Fruit fly (Drosophila melanogaster) whole organism, wandering third instar larva: ENCODE measurements around the gene cm.

Experiments
- Abd-B ChIP-seq: fragments of >200 bp; optimal IDR thresholded peaks from 2 replicates; lab custom pipeline; 2017; ENCODE audit warnings: missing biosample characterization, missing genetic modification characterization
- CG32264 ChIP-seq: fragments of 200-800 bp; sonication (Bioruptor generic); optimal IDR thresholded peaks from 2 replicates; lab custom pipeline; 2016; ENCODE audit warnings: missing biosample characterization, missing genetic modification characterization
- CG9705 ChIP-seq: fragments of 200-800 bp; sonication (Bioruptor generic); optimal IDR thresholded peaks from 2 replicates; lab custom pipeline; 2018; ENCODE audit warnings: missing biosample characterization, mild to moderate bottlenecking, missing genetic modification characterization
- CrebA ChIP-seq: fragments of 200-800 bp; sonication (Bioruptor generic); optimal IDR thresholded peaks from 2 replicates; lab custom pipeline; 2016; ENCODE audit warnings: missing biosample characterization, mild to moderate bottlenecking, missing genetic modification characterization, borderline replicate concordance
- Dfd ChIP-seq: fragments of >200 bp; optimal IDR thresholded peaks from 2 replicates; lab custom pipeline; 2017; ENCODE audit warnings: missing biosample characterization, missing genetic modification characterization
- Dif ChIP-seq: fragments of 200-275, 200-300 bp; sonication (Bioruptor generic); optimal IDR thresholded peaks from 2 replicates; lab custom pipeline; 2018; ENCODE audit warnings: missing biosample characterization, missing genetic modification characterization; ENCODE audit not compliant: partially characterized antibody
- GATAd ChIP-seq: sonication (Bioruptor generic); optimal IDR thresholded peaks from 2 replicates; lab custom pipeline; 2016; ENCODE audit warnings: missing biosample characterization, missing genetic modification characterization
- HLH106 ChIP-seq: fragments of 200-800 bp; optimal IDR thresholded peaks from 3 replicates; lab custom pipeline; 2019; ENCODE audit warnings: missing biosample characterization, mild to moderate bottlenecking, missing genetic modification characterization, moderate library complexity
- Hnf4 ChIP-seq: fragments of 200-800 bp; sonication (Bioruptor generic); optimal IDR thresholded peaks from 2 replicates; lab custom pipeline; 2016; ENCODE audit warnings: missing biosample characterization, mild to moderate bottlenecking, missing genetic modification characterization
- Hr78 ChIP-seq: fragments of >200 bp; optimal IDR thresholded peaks from 2 replicates; lab custom pipeline; 2017; ENCODE audit warnings: missing biosample characterization, missing genetic modification characterization
- Hr83 ChIP-seq: fragments of 200-300 bp; sonication (Bioruptor generic); optimal IDR thresholded peaks from 2 replicates; lab custom pipeline; 2016; ENCODE audit warnings: missing biosample characterization, mild to moderate bottlenecking, missing genetic modification characterization, moderate library complexity; ENCODE audit not compliant: poor library complexity, severe bottlenecking
- Jra ChIP-seq: sonication (Bioruptor generic); optimal IDR thresholded peaks from 2 replicates; lab custom pipeline; 2016; ENCODE audit warnings: missing biosample characterization, missing genetic modification characterization
- Mio ChIP-seq: sonication (Bioruptor generic); optimal IDR thresholded peaks from 2 replicates; lab custom pipeline; 2016; ENCODE audit warnings: missing biosample characterization, missing genetic modification characterization
- Myc ChIP-seq: fragments of >200 bp; optimal IDR thresholded peaks from 2 replicates; lab custom pipeline; 2017
- N ChIP-seq: fragments of >200 bp; optimal IDR thresholded peaks from 2 replicates; lab custom pipeline; 2018; ENCODE audit warnings: missing biosample characterization, missing external identifiers, missing genetic modification characterization
- OdsH ChIP-seq: fragments of 200-800 bp; sonication (Bioruptor generic); optimal IDR thresholded peaks from 2 replicates; lab custom pipeline; 2016; ENCODE audit warnings: missing biosample characterization, mild to moderate bottlenecking, missing genetic modification characterization
- Rel ChIP-seq, 2 experiments: fragments of 200-800 bp; sonication (Bioruptor generic) in 1 of 2; optimal IDR thresholded peaks; 2 replicates in 1 of 2; 3 replicates in 1 of 2; lab custom pipeline; 2016 to 2019; ENCODE audit warnings: mild to moderate bottlenecking in 2 of 2, missing biosample characterization in 2 of 2, missing genetic modification characterization in 2 of 2, moderate library complexity in 1 of 2
- Sp1 ChIP-seq: fragments of 200-800 bp; sonication (Bioruptor generic); optimal IDR thresholded peaks from 3 replicates; lab custom pipeline; 2019; ENCODE audit warnings: missing biosample characterization, mild to moderate bottlenecking, missing genetic modification characterization, moderate library complexity
- Vsx2 ChIP-seq: fragments of 200-300, 225-300 bp; sonication (Bioruptor generic); optimal IDR thresholded peaks from 2 replicates; lab custom pipeline; 2018; ENCODE audit warnings: missing biosample characterization, missing genetic modification characterization; ENCODE audit not compliant: partially characterized antibody
- br ChIP-seq: fragments of 200-800 bp; sonication (Bioruptor generic); optimal IDR thresholded peaks from 2 replicates; lab custom pipeline; 2016; ENCODE audit warnings: missing biosample characterization, missing genetic modification characterization
- brk ChIP-seq: fragments of 200-800 bp; sonication (Bioruptor generic); optimal IDR thresholded peaks from 2 replicates; lab custom pipeline; 2016; ENCODE audit warnings: missing biosample characterization, mild to moderate bottlenecking, missing genetic modification characterization
- dl ChIP-seq, 2 experiments: fragments of 175-275, 200-275 bp in 1 of 2; fragments of 200-275 bp in 1 of 2; sonication (Bioruptor generic); optimal IDR thresholded peaks; lab custom pipeline; 2018; ENCODE audit warnings: mild to moderate bottlenecking in 2 of 2, missing biosample characterization in 2 of 2, missing genetic modification characterization in 2 of 2, moderate library complexity in 2 of 2; ENCODE audit not compliant: partially characterized antibody in 2 of 2, insufficient read depth in 1 of 2
- dmrt93B ChIP-seq: fragments of 200-800 bp; sonication (Bioruptor generic); optimal IDR thresholded peaks from 2 replicates; lab custom pipeline; 2018; ENCODE audit warnings: missing biosample characterization, mild to moderate bottlenecking, missing genetic modification characterization
- dsf ChIP-seq: sonication (Bioruptor generic); optimal IDR thresholded peaks from 2 replicates; lab custom pipeline; 2016; ENCODE audit warnings: missing biosample characterization, missing genetic modification characterization, borderline replicate concordance
- ey ChIP-seq: fragments of 200-800 bp; sonication (Bioruptor generic); optimal IDR thresholded peaks from 2 replicates; lab custom pipeline; 2016; ENCODE audit warnings: missing biosample characterization, missing genetic modification characterization
- foxo ChIP-seq, 2 experiments: fragments of 200-800 bp; sonication (Bioruptor generic); optimal IDR thresholded peaks; 2 replicates in 1 of 2; 3 replicates in 1 of 2; lab custom pipeline; 2016 to 2017; ENCODE audit warnings: missing biosample characterization in 2 of 2, missing genetic modification characterization in 2 of 2
- fru ChIP-seq: fragments of 200-800 bp; sonication (Bioruptor generic); optimal IDR thresholded peaks from 3 replicates; lab custom pipeline; 2016; ENCODE audit warnings: missing biosample characterization, mild to moderate bottlenecking, missing genetic modification characterization
- h ChIP-seq: fragments of 200-800 bp; sonication (Bioruptor generic); optimal IDR thresholded peaks from 3 replicates; lab custom pipeline; 2016; ENCODE audit warnings: missing biosample characterization, mild to moderate bottlenecking, missing genetic modification characterization
- jim ChIP-seq: fragments of 175-275, 200-325 bp; sonication (Bioruptor generic); optimal IDR thresholded peaks from 2 replicates; lab custom pipeline; 2016; ENCODE audit warnings: missing biosample characterization, mild to moderate bottlenecking, missing genetic modification characterization
- lola ChIP-seq: fragments of >200 bp; optimal IDR thresholded peaks from 2 replicates; lab custom pipeline; 2017; ENCODE audit warnings: missing biosample characterization, missing genetic modification characterization
- pan ChIP-seq: fragments of >200 bp; optimal IDR thresholded peaks from 2 replicates; lab custom pipeline; 2017
- psq ChIP-seq: fragments of 200-800 bp; sonication (Bioruptor generic); optimal IDR thresholded peaks from 3 replicates; lab custom pipeline; 2017; ENCODE audit warnings: missing biosample characterization, mild to moderate bottlenecking, missing genetic modification characterization, moderate library complexity
- rgr ChIP-seq: fragments of 200-800 bp; sonication (Bioruptor generic); optimal IDR thresholded peaks from 3 replicates; lab custom pipeline; 2016; ENCODE audit warnings: missing biosample characterization, mild to moderate bottlenecking, missing genetic modification characterization
- sage ChIP-seq: fragments of 200-800 bp; sonication (Bioruptor generic); optimal IDR thresholded peaks from 2 replicates; lab custom pipeline; 2016; ENCODE audit warnings: missing biosample characterization, mild to moderate bottlenecking, missing genetic modification characterization
- sv ChIP-seq: fragments of 200-800 bp; sonication (Bioruptor generic); optimal IDR thresholded peaks from 3 replicates; lab custom pipeline; 2016; ENCODE audit warnings: missing biosample characterization, missing genetic modification characterization
- tai ChIP-seq: sonication (Bioruptor generic); optimal IDR thresholded peaks from 2 replicates; lab custom pipeline; 2016; ENCODE audit warnings: missing biosample characterization, missing genetic modification characterization
- usp ChIP-seq: fragments of >200 bp; optimal IDR thresholded peaks from 2 replicates; lab custom pipeline; 2017; ENCODE audit warnings: missing biosample characterization, missing genetic modification characterization
- woc ChIP-seq: sonication (Bioruptor generic); optimal IDR thresholded peaks from 2 replicates; lab custom pipeline; 2016; ENCODE audit warnings: missing biosample characterization, mild to moderate bottlenecking, missing genetic modification characterization

cm gene

dm6 chrX:6974221-6974620, 36.7 kb downstream of the cm start:
- TF ChIP-seq tai (no peak), h (GFP tag; lab: Kevin White, UChicago) (no peak), Myc (lab: Kevin White, UChicago) (no peak), Mio (GFP tag; lab: Kevin White, UChicago) (no peak), br (GFP tag; lab: Kevin White, UChicago) (no peak), psq (GFP tag; lab: Kevin White, UChicago) (no peak), Dfd (GFP tag; lab: Kevin White, UChicago) (no peak), Sp1 (no peak), dmrt93B (no peak), pan (no peak), GATAd (GFP tag; lab: Kevin White, UChicago) (no peak), usp (no peak), dsf (no peak)
- TF ChIP-seq, all 38 proteins: peak for 0

- no peak for TF ChIP-seq N (GFP tag; lab: Kevin White, UChicago)
- TF ChIP-seq OdsH (GFP tag; lab: Kevin White, UChicago) = no peak
- peak; percentile 6 for TF ChIP-seq Jra (GFP tag; lab: Kevin White, UChicago)
- peak; percentile 30 for TF ChIP-seq rgr (GFP tag; lab: Kevin White, UChicago)
- no peak for TF ChIP-seq tai
- no peak for TF ChIP-seq Hr83 (GFP tag; lab: Kevin White, UChicago)
- no peak for TF ChIP-seq CG9705 (GFP tag; lab: Kevin White, UChicago)
- no peak for TF ChIP-seq Myc (lab: Kevin White, UChicago)
- peak in 1 of 2 experiments; percentile 44 for TF ChIP-seq foxo (GFP tag; optimal IDR thresholded peaks at IDR 0.05; lab: Kevin White, UChicago)
- no peak for TF ChIP-seq Dif (GFP tag; lab: Kevin White, UChicago)
- TF ChIP-seq sage (GFP tag; lab: Kevin White, UChicago) = no peak
- TF ChIP-seq sv (GFP tag; lab: Kevin White, UChicago) = peak; percentile 3
- no peak for TF ChIP-seq Mio (GFP tag; lab: Kevin White, UChicago)
- no peak for TF ChIP-seq usp
- peak; percentile 26 for TF ChIP-seq Sp1
- TF ChIP-seq dsf = no peak
- TF ChIP-seq lola (GFP tag; lab: Kevin White, UChicago) = no peak
- no peak for TF ChIP-seq br (GFP tag; lab: Kevin White, UChicago)
- TF ChIP-seq Dfd (GFP tag; lab: Kevin White, UChicago) = no peak
- TF ChIP-seq Rel (GFP tag; optimal IDR thresholded peaks at IDR 0.05; lab: Kevin White, UChicago) = no peak
- no peak for TF ChIP-seq Rel (tag; optimal IDR thresholded peaks at IDR 0.05; lab: Kevin White, UChicago)
- no peak for TF ChIP-seq dmrt93B
- TF ChIP-seq Abd-B (GFP tag; lab: Kevin White, UChicago) = no peak
- TF ChIP-seq CG32264 = no peak
- no peak for TF ChIP-seq Vsx2 (GFP tag; lab: Kevin White, UChicago)
- no peak for TF ChIP-seq psq (GFP tag; lab: Kevin White, UChicago)
- no peak for TF ChIP-seq CrebA (GFP tag; lab: Kevin White, UChicago)
- no peak for TF ChIP-seq GATAd (GFP tag; lab: Kevin White, UChicago)
- no peak for TF ChIP-seq pan
- TF ChIP-seq ey (GFP tag; lab: Kevin White, UChicago) = no peak
- TF ChIP-seq brk (GFP tag; lab: Kevin White, UChicago) = no peak
- TF ChIP-seq HLH106 (tag; lab: Kevin White, UChicago) = peak; percentile 15
- no peak for TF ChIP-seq jim
- TF ChIP-seq Hnf4 (GFP tag; lab: Kevin White, UChicago) = peak; percentile 36
- TF ChIP-seq Hr78 (GFP tag; lab: Kevin White, UChicago) = no peak
- no peak for TF ChIP-seq dl (GFP tag; optimal IDR thresholded peaks at IDR 0.05; lab: Kevin White, UChicago; ENCODE audit: insufficient read depth in 1 of 2, partially characterized antibody in 2 of 2)
- TF ChIP-seq h (GFP tag; lab: Kevin White, UChicago) = peak; percentile 23
- peak; percentile 1 for TF ChIP-seq woc (GFP tag; lab: Kevin White, UChicago)
- TF ChIP-seq fru (GFP tag; lab: Kevin White, UChicago) = peak; percentile 28
Observed at dm6 chrX:6973340-6973739, 37.6 kb downstream of the cm start, which contains the start of gene CG3040. Gene CG3040, minus strand, starts transcription at chrX:6973393.
